Worm (Caenorhabditis elegans) whole organism, young adult: Measurements from ENCODE around the gene bath-44.

Source experiments
- Y53F4B.3 ChIP-seq: fragments of 200-800 bp; sonication (Bioruptor generic); IDR thresholded peaks from 2 replicates; pipeline ENCODE4 v1.3.6; 2022; ENCODE audit warnings: missing genetic modification reagents, missing genetic modification characterization, missing compliant biosample characterization
- ZK185.1 ChIP-seq: sonication (generic microtip); optimal IDR thresholded peaks from 2 replicates; lab custom pipeline; 2016; ENCODE audit warnings: mild to moderate bottlenecking, missing genetic modification characterization, missing compliant biosample characterization; ENCODE audit not compliant: poor library complexity, severe bottlenecking
- ama-1 ChIP-seq, 3 experiments: fragments of 150-350 bp in 1 of 3; sonication (generic microtip) in 2 of 3; optimal IDR thresholded peaks; 2 replicates each; lab custom pipeline; 2014 to 2018; ENCODE audit warnings: missing biosample characterization in 2 of 3, missing genetic modification characterization in 2 of 3, missing genetic modification reagents in 2 of 3
- ccch-3 ChIP-seq: fragments of 200-800 bp; sonication (Bioruptor generic); optimal IDR thresholded peaks from 2 replicates; lab custom pipeline; 2018; ENCODE audit warnings: mild to moderate bottlenecking, missing genetic modification characterization, missing compliant biosample characterization
- lsy-27 ChIP-seq: sonication (generic microtip); optimal IDR thresholded peaks from 2 replicates; lab custom pipeline; 2017; ENCODE audit warnings: missing genetic modification characterization, mild to moderate bottlenecking, missing compliant biosample characterization, antibody characterized with exemption, missing genotype, borderline replicate concordance; ENCODE audit not compliant: insufficient read depth
- rec-8 ChIP-seq, 2 experiments: sonication (generic microtip); optimal IDR thresholded peaks; 2 replicates each; lab custom pipeline; 2016; ENCODE audit warnings: mild to moderate bottlenecking in 2 of 2, missing genetic modification characterization in 2 of 2, missing genetic modification reagents in 2 of 2, missing genotype in 2 of 2, missing biosample characterization in 1 of 2, missing compliant biosample characterization in 1 of 2, moderate library complexity in 1 of 2
- snpc-1.1 ChIP-seq: sonication (generic microtip); optimal IDR thresholded peaks from 2 replicates; lab custom pipeline; 2017; ENCODE audit warnings: missing genetic modification characterization, mild to moderate bottlenecking, missing compliant biosample characterization, antibody characterized with exemption, moderate library complexity, missing genotype, missing genetic modification reagents; ENCODE audit not compliant: insufficient read depth

DNA sequence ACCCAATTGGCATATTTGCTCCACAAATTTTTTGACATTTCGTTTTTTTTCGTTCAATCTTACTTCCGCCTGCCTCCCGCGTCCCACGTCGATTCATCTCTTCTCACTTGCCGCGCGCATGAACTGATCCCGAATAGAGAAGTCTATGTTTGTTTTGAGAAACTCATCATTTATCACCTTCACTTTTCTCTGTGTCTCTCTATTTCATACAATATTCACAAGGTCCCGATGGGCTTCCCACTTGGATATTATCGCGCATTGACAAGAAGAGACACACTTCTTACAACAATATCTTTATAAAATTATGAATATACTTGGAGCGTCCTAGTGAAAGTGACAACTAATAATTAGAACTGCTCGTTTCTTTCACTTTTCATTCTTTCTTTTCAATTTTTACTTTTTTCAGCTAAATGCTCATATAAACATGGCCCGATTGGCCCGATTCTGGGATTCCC, 36.2 kb upstream of the bath-44 start, which contains the start of gene insc-1:
- TF ChIP-seq snpc-1.1 (no peak), ZK185.1 (tag; lab: Kevin White, UChicago) (no peak), ccch-3 (GFP tag; lab: Kevin White, UChicago) (no peak), ama-1 (optimal IDR thresholded peaks at IDR 0.05; lab: Kevin White, UChicago) (no peak), ama-1 (GFP tag; optimal IDR thresholded peaks at IDR 0.05; lab: Kevin White, UChicago) (no peak), lsy-27 (tag; lab: Kevin White, UChicago) (no peak), Y53F4B.3 (GFP tag; lab: Robert Waterston, UW) (no peak), rec-8 (tag; optimal IDR thresholded peaks at IDR 0.05; lab: Kevin White, UChicago) (no peak)
